Fruit fly (Drosophila melanogaster): ENCODE measurements around the gene Gr93b.

Gene Gr93b

dm6 chr3R:21839636-21840035 lies 3.9 kb downstream of the Gr93b start:
- TF ChIP-seq CG8478 (optimal IDR thresholded peaks at IDR 0.05) (no peak), CTCF (optimal IDR thresholded peaks at IDR 0.05) (no peak)

dm6 chr3R:21838505-21838956 lies 5.0 kb downstream of the Gr93b start:
- TF ChIP-seq CG8478 (optimal IDR thresholded peaks at IDR 0.05), result no peak
- no peak for TF ChIP-seq CTCF (optimal IDR thresholded peaks at IDR 0.05)

DNA sequence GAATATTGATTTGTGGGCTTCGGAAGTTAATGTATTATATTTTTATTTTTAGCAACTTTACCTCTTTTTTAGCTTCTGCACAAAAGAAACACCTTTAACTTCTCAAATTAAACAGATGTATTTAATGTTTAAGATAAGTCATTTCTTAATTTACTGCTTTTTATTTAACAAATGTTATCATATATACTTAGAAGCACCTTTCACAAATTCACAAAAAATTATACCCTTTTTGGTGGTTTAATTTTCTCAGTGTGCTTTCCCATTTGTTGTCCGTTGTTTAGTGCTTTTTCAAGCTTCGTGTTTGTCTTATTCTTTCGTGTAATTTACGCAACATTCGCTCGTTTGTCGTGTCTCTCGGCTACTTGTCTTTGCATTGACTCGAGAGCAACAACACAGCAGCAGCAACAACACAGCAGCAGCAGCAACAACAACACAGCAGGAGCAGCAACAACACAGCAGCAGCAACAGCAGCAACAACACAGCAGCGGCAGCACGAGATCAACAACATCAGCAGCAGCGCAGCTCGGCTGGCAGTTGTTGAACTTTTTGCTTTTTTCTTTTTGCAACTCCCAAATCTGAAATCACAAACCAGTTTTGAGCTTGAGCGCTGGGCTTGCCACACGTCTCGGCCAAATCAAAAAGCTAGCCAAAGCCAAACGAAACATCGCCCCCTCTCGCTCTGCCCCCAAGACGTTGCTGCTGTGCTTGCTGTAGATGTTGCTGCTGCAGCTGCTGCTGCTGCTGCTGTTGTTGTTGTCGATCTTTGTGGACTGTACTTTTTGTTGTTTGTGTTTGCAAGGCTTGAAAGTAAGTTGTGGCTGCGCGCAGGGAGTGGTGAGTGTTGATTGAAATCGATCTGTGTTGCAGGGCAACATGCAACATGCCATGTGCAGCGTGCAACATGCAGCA lies 6.2 kb downstream of the Gr93b start:
- TF ChIP-seq CG8478 (optimal IDR thresholded peaks at IDR 0.05) (no peak), CTCF (optimal IDR thresholded peaks at IDR 0.05) (no peak)

DNA sequence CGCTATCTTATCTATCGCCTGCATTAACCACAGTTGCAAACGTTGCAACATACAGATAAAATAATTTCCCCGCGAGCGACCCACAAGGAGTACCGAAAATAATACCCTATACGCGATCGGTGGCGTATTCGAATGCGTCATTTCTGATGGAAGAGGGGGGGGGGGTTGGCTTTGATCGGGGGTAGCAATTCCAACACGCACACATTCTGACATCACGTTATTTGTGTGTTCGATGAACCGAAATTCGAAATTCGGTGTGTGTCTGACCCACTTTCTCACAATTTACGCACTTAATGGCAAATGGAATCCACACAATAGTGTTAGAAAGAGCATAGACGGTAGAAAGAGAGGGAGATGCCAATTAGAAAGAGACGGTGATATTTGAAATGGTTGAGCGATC lies 7.0 kb downstream of the Gr93b start:
- no peak for TF ChIP-seq CTCF (optimal IDR thresholded peaks at IDR 0.05)
- TF ChIP-seq CG8478 (optimal IDR thresholded peaks at IDR 0.05), result no peak

dm6 chr3R:21836201-21836504 lies 7.4 kb downstream of the Gr93b start:
- TF ChIP-seq CTCF (optimal IDR thresholded peaks at IDR 0.05) (no peak), CG8478 (optimal IDR thresholded peaks at IDR 0.05) (no peak)

- no peak for TF ChIP-seq CG8478 (optimal IDR thresholded peaks at IDR 0.05)
- TF ChIP-seq CTCF (optimal IDR thresholded peaks at IDR 0.05), result no peak
Measured at dm6 chr3R:21835388-21836200, 8.0 kb downstream of the Gr93b start.

DNA sequence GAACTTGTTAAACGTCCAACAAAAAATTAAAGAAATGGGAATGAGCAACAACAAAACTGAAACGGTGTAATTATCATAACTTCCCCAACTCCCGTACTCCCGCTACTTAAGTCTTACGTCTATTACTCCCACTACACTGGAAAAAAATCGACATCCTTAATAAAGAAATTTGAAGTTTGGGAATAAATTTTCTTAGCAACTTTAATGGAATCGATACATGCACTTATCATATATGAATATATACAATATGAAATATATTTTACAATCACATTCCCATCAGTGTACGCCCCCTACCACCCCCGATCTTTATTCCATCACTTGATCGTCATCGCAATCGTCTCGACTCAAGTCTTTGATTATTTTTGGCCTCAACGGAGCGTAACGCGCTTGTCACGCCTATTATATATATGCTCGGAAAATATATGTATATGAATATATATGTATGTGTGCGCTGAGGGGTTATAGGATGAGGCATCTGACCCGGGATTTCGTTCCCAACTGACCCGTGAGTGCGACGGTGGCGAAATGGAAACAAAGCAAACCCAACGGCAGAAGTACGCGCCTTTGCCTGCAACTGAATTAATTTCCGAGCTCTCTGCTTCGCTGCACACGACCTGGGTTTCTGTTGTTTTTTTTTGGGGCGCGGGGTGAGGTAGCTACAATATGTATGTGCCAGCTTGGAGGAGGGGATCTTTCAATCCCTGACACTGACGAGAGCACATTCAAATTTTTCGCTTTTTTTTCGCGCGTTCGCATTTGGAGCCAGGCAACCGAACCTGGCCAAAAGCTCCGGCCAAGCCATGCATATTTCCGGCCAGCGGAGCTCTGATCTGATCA lies 9.1 kb downstream of the Gr93b start:
- TF ChIP-seq CTCF (optimal IDR thresholded peaks at IDR 0.05) (no peak), CG8478 (optimal IDR thresholded peaks at IDR 0.05) (no peak)

DNA sequence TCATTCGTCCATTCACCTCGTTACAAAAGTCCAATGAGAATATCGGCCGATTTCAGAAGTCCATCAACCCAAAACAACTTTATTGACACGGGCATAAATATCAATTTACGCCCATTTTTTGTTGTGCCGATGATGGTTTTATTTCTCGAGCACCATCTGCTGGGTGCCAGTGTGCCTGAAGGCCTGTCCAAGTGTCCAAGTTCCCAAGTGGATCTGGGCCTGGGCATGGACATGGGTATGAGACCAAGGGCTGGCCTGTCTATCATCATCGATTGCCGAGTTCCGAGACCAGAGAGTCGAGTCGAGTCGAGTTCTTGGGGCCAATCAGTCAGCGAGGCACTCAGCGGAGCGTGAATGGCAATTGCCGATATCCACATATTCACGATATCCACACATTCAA lies 11.4 kb downstream of the Gr93b start, which contains the start of gene Gr93a:
Gene Gr93a, plus strand, starts transcription at position 301 of the 400 bp plus-strand sequence.
- TF ChIP-seq CG8478 (optimal IDR thresholded peaks at IDR 0.05), result no peak
- no peak for TF ChIP-seq CTCF (optimal IDR thresholded peaks at IDR 0.05)

dm6 chr3R:21831040-21831439 lies 12.5 kb downstream of the Gr93b start:
- TF ChIP-seq CG8478 (optimal IDR thresholded peaks at IDR 0.05), result no peak
- no peak for TF ChIP-seq CTCF (optimal IDR thresholded peaks at IDR 0.05)

- TF ChIP-seq CTCF (optimal IDR thresholded peaks at IDR 0.05) (no peak), CG8478 (optimal IDR thresholded peaks at IDR 0.05) (no peak)
Measured at dm6 chr3R:21830303-21830707, 13.3 kb downstream of the Gr93b start.

dm6 chr3R:21829487-21829957 lies 14.0 kb downstream of the Gr93b start:
- no peak for TF ChIP-seq CTCF (optimal IDR thresholded peaks at IDR 0.05)
- no peak for TF ChIP-seq CG8478 (optimal IDR thresholded peaks at IDR 0.05)

- no peak for TF ChIP-seq CG8478 (optimal IDR thresholded peaks at IDR 0.05)
- TF ChIP-seq CTCF (optimal IDR thresholded peaks at IDR 0.05), result no peak
Measured at dm6 chr3R:21828785-21829486, 14.6 kb downstream of the Gr93b start.

DNA sequence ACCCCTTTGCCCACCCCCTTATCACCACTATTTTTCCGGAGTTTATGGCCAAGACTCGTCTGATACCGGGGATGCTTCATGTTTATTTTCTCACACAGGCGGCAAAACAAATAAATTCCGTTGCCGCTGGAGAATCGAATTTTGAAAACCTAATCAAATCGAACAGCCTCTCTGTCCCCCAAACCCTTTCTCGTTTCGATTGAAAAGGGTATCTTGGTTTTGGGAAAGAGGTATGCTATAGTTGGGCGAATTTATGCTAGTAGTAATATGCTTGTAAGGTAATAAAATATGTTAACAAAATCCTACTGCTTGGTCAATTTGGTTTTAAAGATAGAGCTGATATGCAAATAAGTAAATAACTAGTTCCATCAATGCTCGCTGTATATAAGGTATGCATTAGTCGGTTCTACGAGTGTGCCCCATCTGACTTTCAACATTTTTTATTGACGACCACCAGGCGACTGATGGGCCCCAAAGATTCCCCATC lies 15.5 kb downstream of the Gr93b start:
- no peak for TF ChIP-seq CTCF (optimal IDR thresholded peaks at IDR 0.05)

dm6 chr3R:21827453-21828039 lies 16.0 kb downstream of the Gr93b start:
- TF ChIP-seq CTCF (optimal IDR thresholded peaks at IDR 0.05) (no peak), CG8478 (optimal IDR thresholded peaks at IDR 0.05) (no peak)
